Worm (Caenorhabditis elegans) whole organism, young adult: ENCODE data around the gene gmap-3.

ENCODE experiments used
- B0019.2 ChIP-seq: fragments of 200-800 bp; sonication (Bioruptor generic); conservative IDR thresholded peaks from 2 replicates; pipeline ENCODE4 v1.3.6; 2022; ENCODE audit warnings: missing genetic modification reagents, missing genetic modification characterization, missing compliant biosample characterization
- B0261.1 ChIP-seq: sonication (generic microtip); optimal IDR thresholded peaks from 2 replicates; lab custom pipeline; 2016; ENCODE audit warnings: mild to moderate bottlenecking, missing genetic modification characterization, moderate library complexity, missing compliant biosample characterization
- C17E4.6 ChIP-seq: fragments of 200-800 bp; sonication (Bioruptor generic); IDR thresholded peaks from 2 replicates; pipeline ENCODE4 v1.3.6; 2022; ENCODE audit warnings: missing genetic modification reagents, missing genetic modification characterization, missing compliant biosample characterization
- D2030.7 ChIP-seq: fragments of 200-800 bp; sonication (Bioruptor generic); IDR thresholded peaks from 2 replicates; pipeline ENCODE4 v1.3.6; 2022; ENCODE audit warnings: missing genetic modification reagents, missing genetic modification characterization, missing compliant biosample characterization
- F22D6.2 ChIP-seq: sonication (generic microtip); optimal IDR thresholded peaks from 2 replicates; lab custom pipeline; 2016; ENCODE audit warnings: mild to moderate bottlenecking, missing genetic modification characterization, missing compliant biosample characterization
- F49E8.2 ChIP-seq: sonication (generic microtip); optimal IDR thresholded peaks from 3 replicates; lab custom pipeline; 2017; ENCODE audit warnings: missing genetic modification characterization, mild to moderate bottlenecking, missing compliant biosample characterization, antibody characterized with exemption, moderate library complexity; ENCODE audit not compliant: insufficient read depth
- F57A8.1 ChIP-seq: fragments of 200-800 bp; sonication (Bioruptor generic); optimal IDR thresholded peaks from 2 replicates; lab custom pipeline; 2018; ENCODE audit warnings: mild to moderate bottlenecking, missing genetic modification characterization, moderate library complexity, missing compliant biosample characterization
- T26A5.8 ChIP-seq: sonication (generic microtip); optimal IDR thresholded peaks from 2 replicates; lab custom pipeline; 2016; ENCODE audit warnings: missing genetic modification characterization, missing compliant biosample characterization
- ZK185.1 ChIP-seq: sonication (generic microtip); optimal IDR thresholded peaks from 2 replicates; lab custom pipeline; 2016; ENCODE audit warnings: mild to moderate bottlenecking, missing genetic modification characterization, missing compliant biosample characterization; ENCODE audit not compliant: poor library complexity, severe bottlenecking
- aptf-2 ChIP-seq: fragments of 200-800 bp; sonication (Bioruptor generic); conservative IDR thresholded peaks from 2 replicates; pipeline ENCODE4 v1.3.6; 2022; ENCODE audit warnings: missing genetic modification reagents, missing genetic modification characterization, missing compliant biosample characterization
- atf-7 ChIP-seq: sonication (generic microtip); optimal IDR thresholded peaks from 2 replicates; lab custom pipeline; 2017; ENCODE audit warnings: mild to moderate bottlenecking, missing genetic modification characterization, missing compliant biosample characterization
- attf-3 ChIP-seq: fragments of 200-800 bp; sonication (Bioruptor generic); conservative IDR thresholded peaks from 2 replicates; pipeline ENCODE4 v1.3.6; 2022; ENCODE audit warnings: missing genetic modification reagents, missing genetic modification characterization, missing compliant biosample characterization
- bed-1 ChIP-seq: fragments of 200-800 bp; sonication (Bioruptor generic); IDR thresholded peaks from 2 replicates; pipeline ENCODE4 v1.3.6; 2022; ENCODE audit warnings: missing genetic modification reagents, missing genetic modification characterization, missing compliant biosample characterization
- cebp-1 ChIP-seq, 2 experiments: fragments of 200-800 bp in 1 of 2; sonication (Bioruptor generic) in 1 of 2; sonication (generic microtip) in 1 of 2; IDR thresholded peaks in 1 of 2; optimal IDR thresholded peaks in 1 of 2; 2 replicates each; pipeline versions ENCODE4 v1.3.6 to Lab custom; 2017 to 2022; ENCODE audit warnings: missing compliant biosample characterization in 2 of 2, missing genetic modification characterization in 2 of 2, mild to moderate bottlenecking in 1 of 2, missing genetic modification reagents in 1 of 2, moderate library complexity in 1 of 2
- ceh-27 ChIP-seq: fragments of 200-800 bp; sonication (Bioruptor generic); optimal IDR thresholded peaks from 2 replicates; lab custom pipeline; 2018; ENCODE audit warnings: mild to moderate bottlenecking, missing genetic modification characterization, moderate library complexity, missing compliant biosample characterization
- chd-7 ChIP-seq: sonication (generic microtip); optimal IDR thresholded peaks from 2 replicates; lab custom pipeline; 2016; ENCODE audit warnings: mild to moderate bottlenecking, missing genetic modification characterization, moderate library complexity, missing compliant biosample characterization
- die-1 ChIP-seq: sonication (generic microtip); optimal IDR thresholded peaks from 2 replicates; lab custom pipeline; 2016; ENCODE audit warnings: missing genotype, mild to moderate bottlenecking, missing genetic modification characterization, missing compliant biosample characterization
- dpff-1 ChIP-seq: sonication (generic microtip); optimal IDR thresholded peaks from 2 replicates; lab custom pipeline; 2017; ENCODE audit warnings: mild to moderate bottlenecking, missing genetic modification characterization, missing compliant biosample characterization
- egl-44 ChIP-seq: fragments of 200-800 bp; sonication (Bioruptor generic); IDR thresholded peaks from 2 replicates; pipeline ENCODE4 v1.3.6; 2022; ENCODE audit warnings: missing genetic modification reagents, missing genetic modification characterization, missing compliant biosample characterization
- egrh-3 ChIP-seq: fragments of 200-800 bp; sonication (Bioruptor generic); IDR thresholded peaks from 2 replicates; pipeline ENCODE4 v1.3.6; 2022; ENCODE audit warnings: missing genetic modification reagents, missing genetic modification characterization, missing compliant biosample characterization
- fkh-3 ChIP-seq: sonication (generic microtip); optimal IDR thresholded peaks from 2 replicates; lab custom pipeline; 2016; ENCODE audit warnings: mild to moderate bottlenecking, missing genetic modification characterization, missing compliant biosample characterization
- gei-17 ChIP-seq: fragments of 200-800 bp; sonication (Bioruptor generic); optimal IDR thresholded peaks from 2 replicates; lab custom pipeline; 2018; ENCODE audit warnings: mild to moderate bottlenecking, missing genetic modification characterization, missing compliant biosample characterization
- him-1 ChIP-seq: sonication (generic microtip); optimal IDR thresholded peaks from 2 replicates; lab custom pipeline; 2016; ENCODE audit warnings: missing genotype, missing genetic modification reagents, missing genetic modification characterization, missing compliant biosample characterization
- hmg-1.2 ChIP-seq: fragments of 200-800 bp; sonication (Bioruptor generic); IDR thresholded peaks from 2 replicates; pipeline ENCODE4 v1.3.6; 2022; ENCODE audit warnings: missing genetic modification reagents, missing genetic modification characterization, missing compliant biosample characterization
- hmg-20 ChIP-seq: fragments of 200-800 bp; sonication (Bioruptor generic); IDR thresholded peaks from 2 replicates; pipeline ENCODE4 v1.3.6; 2022; ENCODE audit warnings: missing genetic modification reagents, missing genetic modification characterization, missing compliant biosample characterization
- lag-1 ChIP-seq: fragments of 200-800 bp; sonication (Bioruptor generic); IDR thresholded peaks from 2 replicates; pipeline ENCODE4 v1.3.6; 2022; ENCODE audit warnings: missing genetic modification reagents, missing genetic modification characterization, missing compliant biosample characterization
- let-526 ChIP-seq: fragments of 200-800 bp; sonication (Bioruptor generic); IDR thresholded peaks from 2 replicates; pipeline ENCODE4 v1.3.6; 2022; ENCODE audit warnings: missing genetic modification reagents, missing genetic modification characterization, missing compliant biosample characterization
- lin-26 ChIP-seq: fragments of 200-800 bp; sonication (Bioruptor generic); IDR thresholded peaks from 2 replicates; pipeline ENCODE4 v1.3.6; 2022; ENCODE audit warnings: missing genetic modification reagents, missing genetic modification characterization, missing compliant biosample characterization
- lin-35 ChIP-seq, 3 experiments: fragments of 150-350 bp in 2 of 3; sonication (generic microtip) in 1 of 3; optimal IDR thresholded peaks; 2 replicates each; lab custom pipeline; 2014 to 2018; ENCODE audit warnings: missing biosample characterization in 3 of 3, missing genetic modification characterization in 3 of 3, missing genetic modification reagents in 3 of 3
- lin-40 ChIP-seq: sonication (generic microtip); optimal IDR thresholded peaks from 2 replicates; lab custom pipeline; 2016; ENCODE audit warnings: missing genetic modification characterization, mild to moderate bottlenecking, missing compliant biosample characterization, missing genotype, missing genetic modification reagents
- madf-3 ChIP-seq: fragments of 200-800 bp; sonication (Bioruptor generic); IDR thresholded peaks from 2 replicates; pipeline ENCODE4 v1.3.6; 2022; ENCODE audit warnings: missing genetic modification reagents, missing genetic modification characterization, missing compliant biosample characterization
- madf-6 ChIP-seq: fragments of 200-800 bp; sonication (Bioruptor generic); IDR thresholded peaks from 2 replicates; pipeline ENCODE4 v1.3.6; 2022; ENCODE audit warnings: missing genetic modification reagents, missing genetic modification characterization, missing compliant biosample characterization
- mes-4 ChIP-seq: sonication (generic microtip); optimal IDR thresholded peaks from 2 replicates; lab custom pipeline; 2016; ENCODE audit warnings: missing genotype, missing genetic modification characterization, missing compliant biosample characterization
- nhr-179 ChIP-seq: sonication (generic microtip); optimal IDR thresholded peaks from 2 replicates; lab custom pipeline; 2016; ENCODE audit warnings: mild to moderate bottlenecking, missing genetic modification characterization, missing compliant biosample characterization
- pha-4 ChIP-seq: fragments of 150-350 bp; sonication (generic microtip); optimal IDR thresholded peaks from 2 replicates; lab custom pipeline; 2014; ENCODE audit warnings: missing biosample characterization, missing genetic modification reagents, missing genetic modification characterization
- rec-8 ChIP-seq, 2 experiments: sonication (generic microtip); optimal IDR thresholded peaks; 2 replicates each; lab custom pipeline; 2016; ENCODE audit warnings: mild to moderate bottlenecking in 2 of 2, missing genetic modification characterization in 2 of 2, missing genetic modification reagents in 2 of 2, missing genotype in 2 of 2, missing biosample characterization in 1 of 2, missing compliant biosample characterization in 1 of 2, moderate library complexity in 1 of 2
- rpc-1 ChIP-seq, 2 experiments: fragments of 150-350 bp in 1 of 2; sonication (generic microtip) in 1 of 2; optimal IDR thresholded peaks; 2 replicates each; lab custom pipeline; 2014 to 2018; ENCODE audit warnings: missing biosample characterization in 1 of 2, missing genetic modification characterization in 1 of 2, missing genetic modification reagents in 1 of 2, missing genotype in 1 of 2
- snpc-3.4 ChIP-seq: sonication (generic microtip); optimal IDR thresholded peaks from 2 replicates; lab custom pipeline; 2017; ENCODE audit warnings: missing genetic modification characterization, mild to moderate bottlenecking, missing compliant biosample characterization, antibody characterized with exemption, moderate library complexity, missing genotype, missing genetic modification reagents
- snpc-4 ChIP-seq, 5 experiments: fragments of 150-350 bp in 1 of 5; sonication (generic microtip) in 4 of 5; optimal IDR thresholded peaks; 2 replicates each; lab custom pipeline; 2014 to 2018; ENCODE audit warnings: missing genetic modification characterization in 5 of 5, missing biosample characterization in 3 of 5, antibody characterized with exemption in 2 of 5, mild to moderate bottlenecking in 2 of 5, missing compliant biosample characterization in 2 of 5, missing genotype in 2 of 5, moderate library complexity in 2 of 5, missing genetic modification reagents in 1 of 5
- somi-1 ChIP-seq: fragments of 200-800 bp; sonication (Bioruptor generic); optimal IDR thresholded peaks from 2 replicates; lab custom pipeline; 2018; ENCODE audit warnings: mild to moderate bottlenecking, missing genetic modification characterization, missing compliant biosample characterization
- tbp1 ChIP-seq: fragments of 200-800 bp; sonication (Bioruptor generic); optimal IDR thresholded peaks from 2 replicates; lab custom pipeline; 2018; ENCODE audit warnings: mild to moderate bottlenecking, missing genetic modification characterization, missing compliant biosample characterization
- unc-130 ChIP-seq: sonication (generic microtip); optimal IDR thresholded peaks from 2 replicates; lab custom pipeline; 2016; ENCODE audit warnings: missing genetic modification reagents, missing genetic modification characterization, missing compliant biosample characterization
- ztf-25 ChIP-seq: fragments of 200-800 bp; sonication (Bioruptor generic); IDR thresholded peaks from 2 replicates; pipeline ENCODE4 v1.3.6; 2022; ENCODE audit warnings: missing genetic modification reagents, missing genetic modification characterization, missing compliant biosample characterization
- ztf-28 ChIP-seq: fragments of 200-800 bp; sonication (Bioruptor generic); IDR thresholded peaks from 2 replicates; pipeline ENCODE4 v1.3.6; 2022; ENCODE audit warnings: missing genetic modification reagents, missing genetic modification characterization, missing compliant biosample characterization

Gene gmap-3

DNA sequence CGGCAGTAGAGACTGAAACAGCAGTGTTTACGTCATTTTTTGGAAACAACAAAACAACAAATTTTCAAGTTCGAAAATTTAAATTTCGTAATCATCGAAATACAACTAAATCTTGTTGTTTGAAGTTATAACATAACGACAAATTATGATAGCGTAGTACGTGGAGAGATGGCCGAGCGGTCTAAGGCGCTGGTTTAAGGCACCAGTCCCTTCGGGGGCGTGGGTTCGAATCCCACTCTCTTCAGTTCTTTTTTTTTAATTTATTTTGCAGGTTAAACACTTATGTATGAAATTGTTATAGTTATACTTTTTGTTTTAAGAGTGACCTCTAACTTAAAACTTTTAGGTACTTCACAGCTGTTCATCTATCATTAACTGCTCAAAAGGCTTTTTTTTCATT is 1.5 kb upstream of the gmap-3 start (continued):
- TF ChIP-seq bed-1 (GFP tag; lab: Robert Waterston, UW), result no peak
- TF ChIP-seq dpff-1 (tag; lab: Kevin White, UChicago), result no peak
- peak; percentile 37; the same call in 1 of the 2 replicates for TF ChIP-seq egrh-3 (GFP tag; lab: Robert Waterston, UW)
- peak; percentile 37; the same call in 1 of the 2 replicates for TF ChIP-seq cebp-1 (GFP tag; IDR thresholded peaks at IDR 0.05; lab: Robert Waterston, UW)
- TF ChIP-seq cebp-1 (tag; optimal IDR thresholded peaks at IDR 0.05; lab: Kevin White, UChicago), result no peak
- TF ChIP-seq ZK185.1 (tag; lab: Kevin White, UChicago), result peak; percentile 74
- no peak for TF ChIP-seq somi-1 (GFP tag; lab: Kevin White, UChicago)
- peak; percentile 73; the same call in 1 of the 2 replicates for TF ChIP-seq ztf-25 (GFP tag; lab: Robert Waterston, UW)
- no peak for TF ChIP-seq attf-3
- TF ChIP-seq rpc-1 (optimal IDR thresholded peaks at IDR 0.05; lab: Kevin White, UChicago), result peak; percentile 75
- TF ChIP-seq rpc-1 (tag; optimal IDR thresholded peaks at IDR 0.05; lab: Kevin White, UChicago), result peak; percentile 85
- TF ChIP-seq ceh-27 (GFP tag; lab: Kevin White, UChicago), result no peak
- TF ChIP-seq F22D6.2, result no peak
- TF ChIP-seq him-1 (tag; lab: Kevin White, UChicago), result peak; percentile 66
- TF ChIP-seq nhr-179 (tag; lab: Kevin White, UChicago), result no peak
- no peak for TF ChIP-seq lin-35 (GFP tag; optimal IDR thresholded peaks at IDR 0.05; lab: Kevin White, UChicago)
- TF ChIP-seq unc-130 (GFP tag; lab: Kevin White, UChicago), result no peak
- TF ChIP-seq F57A8.1 (GFP tag; lab: Kevin White, UChicago), result no peak
- no peak for TF ChIP-seq B0019.2 (GFP tag; lab: Robert Waterston, UW)
- TF ChIP-seq fkh-3, result no peak
- TF ChIP-seq lag-1, result no peak
- no peak for TF ChIP-seq rec-8 (tag; optimal IDR thresholded peaks at IDR 0.05; lab: Kevin White, UChicago)
- peak; percentile 21 for TF ChIP-seq F49E8.2 (tag; lab: Kevin White, UChicago)
- TF ChIP-seq mes-4, result peak; percentile 16
- peak; percentile 64 for TF ChIP-seq snpc-3.4 (tag; lab: Kevin White, UChicago)

DNA sequence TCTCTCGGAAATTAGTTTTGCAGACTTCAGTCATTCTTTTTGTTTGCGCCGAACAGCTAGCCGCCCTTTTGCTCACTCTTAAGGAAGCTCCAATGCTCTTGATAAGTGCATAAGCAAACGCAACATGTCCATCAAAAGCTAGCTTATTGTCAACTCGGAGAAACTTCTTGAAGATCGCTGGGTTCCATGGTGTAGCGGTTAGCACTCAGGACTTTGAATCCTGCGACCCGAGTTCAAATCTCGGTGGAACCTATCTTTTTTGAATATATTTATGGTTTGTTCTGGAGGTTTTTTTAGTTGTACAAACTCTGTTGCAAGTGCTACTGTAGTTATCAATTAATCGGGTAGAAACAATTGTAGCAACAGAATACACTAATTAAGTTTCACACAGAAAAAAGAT is 3.2 kb downstream of the gmap-3 start:
- TF ChIP-seq die-1 (tag; lab: Kevin White, UChicago), result peak; percentile 58
- TF ChIP-seq gei-17 (GFP tag; lab: Kevin White, UChicago), result no peak
- TF ChIP-seq T26A5.8 (tag; lab: Kevin White, UChicago), result no peak
- TF ChIP-seq F57A8.1 (GFP tag; lab: Kevin White, UChicago), result no peak
- TF ChIP-seq let-526 (GFP tag; lab: Robert Waterston, UW), result no peak
- peak; percentile 74 for TF ChIP-seq rpc-1 (optimal IDR thresholded peaks at IDR 0.05; lab: Kevin White, UChicago)
- peak; percentile 85 for TF ChIP-seq rpc-1 (tag; optimal IDR thresholded peaks at IDR 0.05; lab: Kevin White, UChicago)
- TF ChIP-seq hmg-20 (GFP tag; lab: Robert Waterston, UW), result no peak
- 0 out of 2 replicates have a peak, but pooled peaks have one; percentile 4 for TF ChIP-seq ztf-25 (GFP tag; lab: Robert Waterston, UW)
- no peak for TF ChIP-seq C17E4.6 (GFP tag; lab: Robert Waterston, UW)
- TF ChIP-seq D2030.7, result peak; percentile 30; the same call in 1 of the 2 replicates
- TF ChIP-seq atf-7 (tag; lab: Kevin White, UChicago), result no peak
- no peak for TF ChIP-seq pha-4 (tag; lab: Kevin White, UChicago)
- 0 out of 2 replicates have a peak, but pooled peaks have one; percentile 51 for TF ChIP-seq ztf-28 (GFP tag; lab: Robert Waterston, UW)
- TF ChIP-seq tbp1 (GFP tag; lab: Kevin White, UChicago), result peak; percentile 86
- TF ChIP-seq mes-4, result no peak
- no peak for TF ChIP-seq attf-3
- TF ChIP-seq B0261.1, result peak; percentile 71
- no peak for TF ChIP-seq somi-1 (GFP tag; lab: Kevin White, UChicago)
- no peak for TF ChIP-seq madf-3 (GFP tag; lab: Robert Waterston, UW)
- peak; percentile 87 for TF ChIP-seq lin-26
- no peak for TF ChIP-seq snpc-4 (GFP tag; optimal IDR thresholded peaks at IDR 0.05; lab: Kevin White, UChicago)
- peak in 1 of 4 experiments; percentile 22 for TF ChIP-seq snpc-4 (tag; optimal IDR thresholded peaks at IDR 0.05; lab: Kevin White, UChicago)
- no peak for TF ChIP-seq aptf-2 (GFP tag; lab: Robert Waterston, UW)
- TF ChIP-seq egl-44, result 0 out of 2 replicates have a peak, but pooled peaks have one; percentile 27
- TF ChIP-seq madf-6 (GFP tag; lab: Robert Waterston, UW), result peak; percentile 17; the same call in 1 of the 2 replicates
- TF ChIP-seq chd-7, result peak; percentile 34
- TF ChIP-seq hmg-1.2, result peak; percentile 48
- TF ChIP-seq lin-40 (tag; lab: Kevin White, UChicago), result no peak
